Fruit fly (Drosophila melanogaster) whole organism, embryonic: ENCODE measurements around the gene BBIP1.

Source experiments
- Adf1 ChIP-seq: fragments of 200-800 bp; sonication (Bioruptor generic); IDR thresholded peaks from 2 replicates; pipeline ENCODE4 v1.3.6; 2022; ENCODE audit warnings: missing biosample characterization, missing genetic modification characterization
- Asciz ChIP-seq: fragments of 200-800 bp; sonication (Bioruptor generic); optimal IDR thresholded peaks from 2 replicates; lab custom pipeline; 2017; ENCODE audit warnings: missing biosample characterization, mild to moderate bottlenecking, missing genetic modification characterization, missing genetic modification reagents
- CG11456 ChIP-seq: fragments of 200-800 bp; sonication (Bioruptor generic); IDR thresholded peaks from 3 replicates; pipeline ENCODE4 v1.3.6; 2022; ENCODE audit warnings: missing biosample characterization, missing genetic modification characterization
- CG12942 ChIP-seq: fragments of 200-800 bp; sonication (Bioruptor generic); optimal IDR thresholded peaks from 3 replicates; lab custom pipeline; 2016; ENCODE audit warnings: missing biosample characterization, missing genetic modification characterization
- CG13287 ChIP-seq: fragments of 200-800 bp; sonication (Bioruptor generic); IDR thresholded peaks from 2 replicates; pipeline ENCODE4 v1.3.6; 2022; ENCODE audit warnings: missing biosample characterization, missing genetic modification characterization; ENCODE audit not compliant: partially characterized antibody
- CG14965 ChIP-seq: fragments of 200-800 bp; sonication (Bioruptor generic); optimal IDR thresholded peaks from 2 replicates; lab custom pipeline; 2016; ENCODE audit warnings: missing biosample characterization, missing genetic modification characterization, borderline replicate concordance
- CG17385 ChIP-seq: fragments of 200-800 bp; sonication (Bioruptor generic); optimal IDR thresholded peaks from 3 replicates; lab custom pipeline; 2018; ENCODE audit warnings: missing biosample characterization, mild to moderate bottlenecking, missing genetic modification characterization
- CG17568 ChIP-seq: fragments of 200-800 bp; sonication (Bioruptor generic); optimal IDR thresholded peaks from 2 replicates; lab custom pipeline; 2018; ENCODE audit warnings: missing biosample characterization, mild to moderate bottlenecking, missing genetic modification characterization, moderate library complexity
- CG2129 ChIP-seq: fragments of 200-800 bp; sonication (Bioruptor generic); IDR thresholded peaks from 2 replicates; pipeline ENCODE4 v1.3.6; 2022; ENCODE audit warnings: missing biosample characterization, missing genetic modification characterization; ENCODE audit not compliant: partially characterized antibody
- CG31365 ChIP-seq: fragments of 200-800 bp; sonication (Bioruptor generic); optimal IDR thresholded peaks from 2 replicates; lab custom pipeline; 2018; ENCODE audit warnings: missing biosample characterization, mild to moderate bottlenecking, missing genetic modification characterization
- CG3281 ChIP-seq: fragments of 200-800 bp; sonication (Bioruptor generic); optimal IDR thresholded peaks from 3 replicates; lab custom pipeline; 2017; ENCODE audit warnings: missing biosample characterization, mild to moderate bottlenecking, missing genetic modification characterization
- CG3407 ChIP-seq: fragments of 200-800 bp; sonication (Bioruptor generic); optimal IDR thresholded peaks from 2 replicates; lab custom pipeline; 2018; ENCODE audit warnings: missing biosample characterization, mild to moderate bottlenecking, missing genetic modification characterization
- CG4360 ChIP-seq: fragments of 200-800 bp; sonication (Bioruptor generic); IDR thresholded peaks from 2 replicates; pipeline ENCODE4 v1.3.6; 2022; ENCODE audit warnings: missing biosample characterization, missing genetic modification characterization
- CG6272 ChIP-seq: fragments of 200-800 bp; sonication (Bioruptor generic); IDR thresholded peaks from 2 replicates; pipeline ENCODE4 v1.3.6; 2022; ENCODE audit warnings: missing biosample characterization, missing genetic modification characterization
- CG6654 ChIP-seq: fragments of 200-800 bp; sonication (Bioruptor generic); optimal IDR thresholded peaks from 2 replicates; lab custom pipeline; 2017; ENCODE audit warnings: missing biosample characterization, mild to moderate bottlenecking, missing genetic modification characterization
- CG7786 ChIP-seq: fragments of 200-800 bp; sonication (Bioruptor generic); optimal IDR thresholded peaks from 2 replicates; lab custom pipeline; 2016; ENCODE audit warnings: missing biosample characterization, missing genetic modification characterization
- CG7839 ChIP-seq: fragments of 200-800 bp; sonication (Bioruptor generic); optimal IDR thresholded peaks from 3 replicates; lab custom pipeline; 2018; ENCODE audit warnings: missing biosample characterization, mild to moderate bottlenecking, missing genetic modification characterization, moderate library complexity
- CG7928 ChIP-seq: fragments of 200-800 bp; sonication (Bioruptor generic); optimal IDR thresholded peaks from 2 replicates; lab custom pipeline; 2017; ENCODE audit warnings: missing biosample characterization, mild to moderate bottlenecking, missing genetic modification characterization
- CG8924 ChIP-seq: fragments of 200-800 bp; optimal IDR thresholded peaks from 3 replicates; lab custom pipeline; 2019; ENCODE audit warnings: missing biosample characterization, mild to moderate bottlenecking, missing genetic modification characterization, moderate library complexity
- CG8944 ChIP-seq: fragments of 200-800 bp; sonication (Bioruptor generic); optimal IDR thresholded peaks from 3 replicates; lab custom pipeline; 2016; ENCODE audit warnings: missing biosample characterization, missing genetic modification characterization
- CG9817 ChIP-seq: fragments of 200-800 bp; sonication (Bioruptor generic); optimal IDR thresholded peaks from 2 replicates; lab custom pipeline; 2018; ENCODE audit warnings: missing biosample characterization, mild to moderate bottlenecking, missing genetic modification characterization, moderate library complexity
- CG9876 ChIP-seq: fragments of 200-800 bp; sonication (Bioruptor generic); optimal IDR thresholded peaks from 2 replicates; lab custom pipeline; 2016; ENCODE audit warnings: missing biosample characterization, missing genetic modification characterization
- CG9932 ChIP-seq: fragments of 200-800 bp; sonication (Bioruptor generic); IDR thresholded peaks from 2 replicates; pipeline ENCODE4 v1.3.6; 2022; ENCODE audit warnings: missing biosample characterization, missing genetic modification characterization
- CoRest ChIP-seq: fragments of 200-800 bp; sonication (Bioruptor generic); optimal IDR thresholded peaks from 3 replicates; lab custom pipeline; 2018; ENCODE audit warnings: missing biosample characterization, mild to moderate bottlenecking, missing genetic modification characterization, moderate library complexity
- Drgx ChIP-seq: fragments of 200-800 bp; sonication (Bioruptor generic); IDR thresholded peaks from 2 replicates; pipeline ENCODE4 v1.3.6; 2022; ENCODE audit warnings: missing biosample characterization, missing genetic modification characterization
- Ets97D ChIP-seq: fragments of 200-800 bp; sonication (Bioruptor generic); optimal IDR thresholded peaks from 3 replicates; lab custom pipeline; 2016; ENCODE audit warnings: missing biosample characterization, missing genetic modification characterization
- Gsc ChIP-seq: fragments of 200-800 bp; sonication (Bioruptor generic); IDR thresholded peaks from 2 replicates; pipeline ENCODE4 v1.3.6; 2022; ENCODE audit warnings: missing biosample characterization, missing genetic modification characterization
- HmgD ChIP-seq: fragments of 200-800 bp; sonication (Bioruptor generic); optimal IDR thresholded peaks from 3 replicates; lab custom pipeline; 2016; ENCODE audit warnings: missing biosample characterization, missing genetic modification characterization
- Mrtf ChIP-seq: fragments of 200-800 bp; sonication (Bioruptor generic); IDR thresholded peaks from 3 replicates; pipeline ENCODE4 v1.3.6; 2022; ENCODE audit warnings: missing biosample characterization, missing genetic modification characterization
- ap ChIP-seq: fragments of 200-800 bp; sonication (Bioruptor generic); IDR thresholded peaks from 2 replicates; pipeline ENCODE4 v1.3.6; 2022; ENCODE audit warnings: missing biosample characterization, missing genetic modification characterization
- chm ChIP-seq: fragments of 200-800 bp; sonication (Bioruptor generic); IDR thresholded peaks from 2 replicates; pipeline ENCODE4 v1.3.6; 2022; ENCODE audit warnings: missing biosample characterization, missing genetic modification characterization
- croc ChIP-seq: fragments of 200-800 bp; sonication (Bioruptor generic); conservative IDR thresholded peaks from 3 replicates; pipeline ENCODE4 v1.3.6; 2022; ENCODE audit warnings: missing biosample characterization, missing genetic modification characterization
- dmrt99B ChIP-seq: fragments of 200-800 bp; sonication (Bioruptor generic); optimal IDR thresholded peaks from 2 replicates; lab custom pipeline; 2018; ENCODE audit warnings: missing biosample characterization, mild to moderate bottlenecking, missing genetic modification characterization, moderate library complexity
- fd102C ChIP-seq: fragments of 200-800 bp; sonication (Bioruptor generic); optimal IDR thresholded peaks from 2 replicates; lab custom pipeline; 2018; ENCODE audit warnings: missing biosample characterization, mild to moderate bottlenecking, missing genetic modification characterization, moderate library complexity
- gfzf ChIP-seq: fragments of 200-800 bp; sonication (Bioruptor generic); optimal IDR thresholded peaks from 2 replicates; lab custom pipeline; 2016; ENCODE audit warnings: missing biosample characterization, mild to moderate bottlenecking, missing genetic modification characterization, moderate library complexity
- grau ChIP-seq: fragments of 200-800 bp; optimal IDR thresholded peaks from 3 replicates; lab custom pipeline; 2019; ENCODE audit warnings: missing biosample characterization, mild to moderate bottlenecking, missing genetic modification characterization, moderate library complexity
- hth ChIP-seq: fragments of >200 bp; optimal IDR thresholded peaks from 2 replicates; lab custom pipeline; 2017; ENCODE audit warnings: inconsistent platforms
- ken ChIP-seq: fragments of 200-800 bp; sonication (Bioruptor generic); IDR thresholded peaks from 3 replicates; pipeline ENCODE4 v1.3.6; 2022; ENCODE audit warnings: missing biosample characterization, missing genetic modification characterization
- lab ChIP-seq: fragments of 200-800 bp; sonication (Bioruptor generic); optimal IDR thresholded peaks from 3 replicates; lab custom pipeline; 2017; ENCODE audit warnings: missing biosample characterization, missing genetic modification characterization, mild to moderate bottlenecking, moderate library complexity, missing genetic modification reagents
- lilli ChIP-seq: fragments of 200-800 bp; sonication (Bioruptor generic); optimal IDR thresholded peaks from 3 replicates; lab custom pipeline; 2016; ENCODE audit warnings: missing biosample characterization, missing genetic modification characterization
- mirr ChIP-seq: fragments of 200-800 bp; sonication (Bioruptor generic); optimal IDR thresholded peaks from 3 replicates; lab custom pipeline; 2018; ENCODE audit warnings: missing biosample characterization, mild to moderate bottlenecking, missing genetic modification characterization
- oc ChIP-seq: fragments of 200-800 bp; sonication (Bioruptor generic); optimal IDR thresholded peaks from 2 replicates; lab custom pipeline; 2018; ENCODE audit warnings: missing biosample characterization, mild to moderate bottlenecking, missing genetic modification characterization, moderate library complexity
- pho ChIP-seq: fragments of 200-800 bp; sonication (Bioruptor generic); optimal IDR thresholded peaks from 2 replicates; lab custom pipeline; 2016; ENCODE audit warnings: missing biosample characterization, missing genetic modification characterization
- sens-2 ChIP-seq: fragments of 200-800 bp; sonication (Bioruptor generic); IDR thresholded peaks from 2 replicates; pipeline ENCODE4 v1.3.6; 2022; ENCODE audit warnings: missing biosample characterization, missing genetic modification characterization
- sisA ChIP-seq: fragments of 200-800 bp; sonication (Bioruptor generic); IDR thresholded peaks from 2 replicates; pipeline ENCODE4 v1.3.6; 2022; ENCODE audit warnings: missing biosample characterization, missing genetic modification characterization
- tll ChIP-seq, 2 experiments: fragments of 200-800 bp in 1 of 2; fragments of >200 bp in 1 of 2; sonication (Bioruptor generic) in 1 of 2; optimal IDR thresholded peaks; 2 replicates each; lab custom pipeline; 2017 to 2019; ENCODE audit warnings: missing biosample characterization in 2 of 2, missing genetic modification characterization in 2 of 2, mild to moderate bottlenecking in 1 of 2, moderate library complexity in 1 of 2
- trh ChIP-seq: fragments of 200-800 bp; sonication (Bioruptor generic); optimal IDR thresholded peaks from 2 replicates; lab custom pipeline; 2016; ENCODE audit warnings: missing biosample characterization, missing genetic modification characterization
- tx ChIP-seq: fragments of 200-800 bp; sonication (Bioruptor generic); optimal IDR thresholded peaks from 2 replicates; lab custom pipeline; 2016; ENCODE audit warnings: missing biosample characterization, missing genetic modification characterization

Gene BBIP1

DNA sequence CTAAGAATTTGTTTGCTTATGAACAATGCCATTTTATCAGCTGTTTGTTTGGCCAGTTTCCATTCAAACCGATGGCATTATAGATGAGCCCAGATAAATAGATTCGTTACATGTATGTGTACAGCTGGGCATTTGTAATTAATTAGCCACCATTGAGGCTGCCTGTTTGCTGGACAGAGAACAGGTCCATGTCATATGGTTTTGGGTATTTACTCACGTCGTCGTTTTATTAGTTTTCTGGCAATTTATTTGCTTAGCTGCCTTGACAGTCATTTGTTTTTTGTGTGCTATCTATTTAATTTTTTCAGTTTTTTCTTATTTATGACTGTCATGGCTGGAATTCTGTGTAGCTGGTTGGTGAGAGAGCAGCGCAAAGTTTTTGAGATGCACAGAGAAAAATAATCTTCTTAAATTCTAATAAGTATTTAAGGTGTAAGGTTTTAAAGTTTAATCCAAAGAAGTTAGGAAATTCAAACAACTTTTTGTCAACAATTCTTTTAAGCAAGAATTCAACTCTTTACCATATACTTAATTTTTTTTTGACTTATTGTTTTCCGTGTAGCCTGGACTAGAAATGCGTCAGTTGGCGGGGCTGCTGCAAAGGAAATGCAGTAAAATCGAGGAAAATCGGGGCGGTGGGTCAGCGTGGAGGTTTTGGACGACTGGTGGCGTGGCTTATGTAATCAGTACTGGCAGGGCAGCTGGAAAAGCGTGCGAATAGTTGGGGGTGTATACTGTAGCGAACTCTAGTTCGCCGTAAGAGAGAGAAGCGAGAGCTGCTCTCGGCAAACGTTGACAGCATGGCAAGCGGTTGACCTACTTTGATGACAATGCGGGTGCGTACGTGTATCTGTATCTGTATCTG, 30.6 kb downstream of the BBIP1 start (continued):
- TF ChIP-seq CG3281 (peak; percentile 87), CG13287 (GFP tag; lab: Robert Waterston, UW) (no peak), Gsc (GFP tag; lab: Robert Waterston, UW) (no peak; the same call in 1 of the 2 replicates), hth (lab: Kevin White, UChicago) (no peak), CG7928 (GFP tag; lab: Kevin White, UChicago) (peak; percentile 16), Adf1 (GFP tag; lab: Robert Waterston, UW) (peak; percentile 60), tx (peak; percentile 63), CG3407 (GFP tag; lab: Kevin White, UChicago) (peak; percentile 61), Mrtf (GFP tag; lab: Robert Waterston, UW) (peak; percentile 88; the same call in 2 of the 3 replicates), ap (peak; percentile 85), Ets97D (GFP tag; lab: Kevin White, UChicago) (peak; percentile 61), CG6272 (GFP tag; lab: Robert Waterston, UW) (peak; percentile 65), CoRest (tag; lab: Kevin White, UChicago) (peak; percentile 89), sens-2 (GFP tag; lab: Robert Waterston, UW) (peak; percentile 75), trh (peak; percentile 72), CG4360 (GFP tag; lab: Robert Waterston, UW) (peak; percentile 54; the same call in 1 of the 2 replicates), CG9817 (tag; lab: Kevin White, UChicago) (peak; percentile 88), HmgD (GFP tag; lab: Kevin White, UChicago) (peak; percentile 45), CG9876 (GFP tag; lab: Kevin White, UChicago) (peak; percentile 19), lilli (GFP tag; lab: Kevin White, UChicago) (peak; percentile 86), CG7786 (GFP tag; lab: Kevin White, UChicago) (peak; percentile 68), fd102C (GFP tag; lab: Kevin White, UChicago) (no peak), CG8924 (tag; lab: Kevin White, UChicago) (peak; percentile 91), CG12942 (peak; percentile 57), CG17385 (GFP tag; lab: Kevin White, UChicago) (peak; percentile 84), CG14965 (GFP tag; lab: Kevin White, UChicago) (no peak), CG8944 (GFP tag; lab: Kevin White, UChicago) (peak; percentile 67), CG7839 (peak; percentile 84), oc (tag; lab: Kevin White, UChicago) (peak; percentile 69), CG31365 (tag; lab: Kevin White, UChicago) (no peak), tll (GFP tag; optimal IDR thresholded peaks at IDR 0.05; lab: Kevin White, UChicago) (no peak), sisA (GFP tag; lab: Robert Waterston, UW) (peak; percentile 50), grau (tag; lab: Kevin White, UChicago) (peak; percentile 87), CG2129 (GFP tag; lab: Robert Waterston, UW) (no peak), Drgx (GFP tag; lab: Robert Waterston, UW) (peak; percentile 89), ken (GFP tag; lab: Robert Waterston, UW) (peak; percentile 83), pho (GFP tag; lab: Kevin White, UChicago) (peak; percentile 82), gfzf (no peak), CG6654 (GFP tag; lab: Kevin White, UChicago) (peak; percentile 57), croc (GFP tag; lab: Robert Waterston, UW) (peak; percentile 58; the same call in 2 of the 3 replicates), Asciz (GFP tag; lab: Kevin White, UChicago) (peak; percentile 74), chm (GFP tag; lab: Robert Waterston, UW) (peak; percentile 65; the same call in 1 of the 2 replicates), CG17568 (GFP tag; lab: Kevin White, UChicago) (peak; percentile 64), mirr (GFP tag; lab: Kevin White, UChicago) (peak; percentile 84), CG11456 (peak; percentile 82), lab (GFP tag; lab: Kevin White, UChicago) (peak; percentile 89), CG9932 (GFP tag; lab: Robert Waterston, UW) (peak; percentile 79), dmrt99B (tag; lab: Kevin White, UChicago) (peak; percentile 82)
